Worm (Caenorhabditis elegans) whole organism, L1 larva: ENCODE results near the gene nas-23.

Experiments
- aha-1 ChIP-seq: fragments of 150-350 bp; optimal IDR thresholded peaks from 2 replicates; lab custom pipeline; 2014; ENCODE audit warnings: missing biosample characterization, missing genetic modification characterization
- elt-2 ChIP-seq: sonication (generic microtip); optimal IDR thresholded peaks from 2 replicates; lab custom pipeline; 2016; ENCODE audit warnings: missing genetic modification characterization, mild to moderate bottlenecking, inconsistent platforms, missing compliant biosample characterization, missing genetic modification reagents
- elt-3 ChIP-seq, 6 experiments: fragments of 150-350 bp in 1 of 6; sonication (generic microtip); optimal IDR thresholded peaks; 2 replicates each; lab custom pipeline; 2017 to 2018; ENCODE audit warnings: missing biosample characterization in 6 of 6, missing genetic modification characterization in 6 of 6, inconsistent platforms in 1 of 6
- lsy-2 ChIP-seq, 2 experiments: fragments of 150-350 bp; optimal IDR thresholded peaks; 2 replicates each; lab custom pipeline; 2014; ENCODE audit warnings: missing biosample characterization in 2 of 2, missing genetic modification characterization in 2 of 2
- tbx-2 ChIP-seq: sonication (generic microtip); optimal IDR thresholded peaks from 2 replicates; lab custom pipeline; 2016; ENCODE audit warnings: missing genetic modification characterization, missing compliant biosample characterization
- unc-62 ChIP-seq: fragments of 150-350 bp; optimal IDR thresholded peaks from 2 replicates; lab custom pipeline; 2014; ENCODE audit warnings: missing biosample characterization, missing genetic modification reagents, missing genetic modification characterization
- unc-86 ChIP-seq: sonication (generic microtip); optimal IDR thresholded peaks from 2 replicates; lab custom pipeline; 2016; ENCODE audit warnings: missing genetic modification characterization, missing compliant biosample characterization

DNA sequence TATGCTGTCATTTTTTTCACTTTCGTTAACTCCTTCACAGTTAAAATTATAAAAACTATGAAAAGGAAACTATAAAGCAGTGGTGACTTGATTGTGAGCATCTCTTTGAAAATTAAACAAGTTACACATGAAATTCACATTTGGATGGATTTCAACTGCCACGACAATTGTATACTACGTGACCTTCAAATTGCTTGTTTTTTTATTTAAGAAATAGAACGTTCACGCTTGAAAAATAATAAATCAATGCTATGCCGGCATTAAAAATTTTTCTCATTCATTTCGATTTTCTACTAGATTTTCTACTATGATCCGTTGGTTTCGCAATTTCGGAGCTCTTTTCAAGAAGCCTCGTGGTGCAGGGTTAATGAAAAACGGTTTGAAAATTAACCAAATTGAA is 32.0 kb upstream of the nas-23 start, which contains the start of the genes ZK1290.7 and rnh-1.1:
- TF ChIP-seq tbx-2 (tag; lab: Kevin White, UChicago) (no peak), elt-2 (tag; lab: Kevin White, UChicago) (no peak), lsy-2 (tag; optimal IDR thresholded peaks at IDR 0.05; lab: Kevin White, UChicago) (no peak), unc-86 (tag; lab: Kevin White, UChicago) (no peak), aha-1 (no peak), unc-62 (no peak), elt-3 (tag; optimal IDR thresholded peaks at IDR 0.05; lab: Kevin White, UChicago) (no peak)
